Fruit fly (Drosophila melanogaster) whole organism, embryonic: ENCODE measurements around the gene CG31010.
A peak's percentile ranks its signal among the peaks of the same experiment; 100 is the strongest.

Experiments used
- Abd-B ChIP-seq: fragments of 200-800 bp; sonication (Bioruptor generic); optimal IDR thresholded peaks from 2 replicates; lab custom pipeline; 2018; ENCODE audit warnings: missing biosample characterization, mild to moderate bottlenecking, missing genetic modification characterization, moderate library complexity
- CG1024 ChIP-seq: fragments of 200-800 bp; sonication (Bioruptor generic); IDR thresholded peaks from 2 replicates; pipeline ENCODE4 v1.3.6; 2022; ENCODE audit warnings: missing biosample characterization, missing genetic modification characterization
- CG10959 ChIP-seq: fragments of 200-800 bp; sonication (Bioruptor generic); IDR thresholded peaks from 2 replicates; pipeline ENCODE4 v1.3.6; 2022; ENCODE audit warnings: missing biosample characterization, missing genetic modification characterization
- CG10979 ChIP-seq: fragments of 200-800 bp; sonication (Bioruptor generic); optimal IDR thresholded peaks from 2 replicates; lab custom pipeline; 2018; ENCODE audit warnings: missing biosample characterization, mild to moderate bottlenecking, missing genetic modification characterization, moderate library complexity
- CG12744 ChIP-seq: fragments of 200-800 bp; sonication (Bioruptor generic); optimal IDR thresholded peaks from 2 replicates; lab custom pipeline; 2016; ENCODE audit warnings: missing biosample characterization, missing genetic modification characterization
- CG14014 ChIP-seq: fragments of 200-800 bp; sonication (Bioruptor generic); IDR thresholded peaks from 2 replicates; pipeline ENCODE4 v1.3.6; 2022; ENCODE audit warnings: missing biosample characterization, missing genetic modification characterization
- CG17328 ChIP-seq: fragments of 200-800 bp; sonication (Bioruptor generic); IDR thresholded peaks from 2 replicates; pipeline ENCODE4 v1.3.6; 2022; ENCODE audit warnings: missing biosample characterization, missing genetic modification characterization
- CG2202 ChIP-seq: fragments of 200-800 bp; sonication (Bioruptor generic); optimal IDR thresholded peaks from 2 replicates; lab custom pipeline; 2018; ENCODE audit warnings: missing biosample characterization, mild to moderate bottlenecking, missing genetic modification characterization
- CG30403 ChIP-seq: fragments of 200-800 bp; sonication (Bioruptor generic); optimal IDR thresholded peaks from 3 replicates; lab custom pipeline; 2016; ENCODE audit warnings: missing biosample characterization, missing genetic modification characterization
- CG42726 ChIP-seq: fragments of 200-800 bp; sonication (Bioruptor generic); IDR thresholded peaks from 2 replicates; pipeline ENCODE4 v1.3.6; 2022; ENCODE audit warnings: missing biosample characterization, missing genetic modification characterization; ENCODE audit not compliant: partially characterized antibody
- CG4282 ChIP-seq: fragments of 200-800 bp; sonication (Bioruptor generic); optimal IDR thresholded peaks from 2 replicates; lab custom pipeline; 2016; ENCODE audit warnings: missing biosample characterization, missing genetic modification characterization
- CG43689 ChIP-seq: fragments of 200-800 bp; sonication (Bioruptor generic); IDR thresholded peaks from 2 replicates; pipeline ENCODE4 v1.3.6; 2022; ENCODE audit warnings: missing biosample characterization, missing genetic modification characterization
- CG4424 ChIP-seq: fragments of 200-800 bp; sonication (Bioruptor generic); optimal IDR thresholded peaks from 3 replicates; lab custom pipeline; 2016; ENCODE audit warnings: missing biosample characterization, missing genetic modification characterization
- CG6813 ChIP-seq: fragments of 200-800 bp; sonication (Bioruptor generic); optimal IDR thresholded peaks from 2 replicates; lab custom pipeline; 2017; ENCODE audit warnings: missing biosample characterization, missing genetic modification characterization, mild to moderate bottlenecking, moderate library complexity, missing genetic modification reagents
- CG7745 ChIP-seq: fragments of 200-800 bp; sonication (Bioruptor generic); optimal IDR thresholded peaks from 2 replicates; lab custom pipeline; 2018; ENCODE audit warnings: missing biosample characterization, mild to moderate bottlenecking, missing genetic modification characterization, moderate library complexity
- CG8765 ChIP-seq: fragments of 200-800 bp; sonication (Bioruptor generic); IDR thresholded peaks from 2 replicates; pipeline ENCODE4 v1.3.6; 2022; ENCODE audit warnings: missing biosample characterization, missing genetic modification characterization
- Deaf1 ChIP-seq: fragments of 200-800 bp; optimal IDR thresholded peaks from 3 replicates; lab custom pipeline; 2019; ENCODE audit warnings: missing biosample characterization, mild to moderate bottlenecking, missing genetic modification characterization, moderate library complexity
- Dip2 ChIP-seq: fragments of 200-800 bp; sonication (Bioruptor generic); IDR thresholded peaks from 2 replicates; pipeline ENCODE4 v1.3.6; 2022; ENCODE audit warnings: missing biosample characterization, missing genetic modification characterization
- E2f1 ChIP-seq: fragments of 200-800 bp; sonication (Bioruptor generic); IDR thresholded peaks from 2 replicates; pipeline ENCODE4 v1.3.6; 2022; ENCODE audit warnings: missing biosample characterization, missing genetic modification characterization
- Elba2 ChIP-seq: fragments of 200-800 bp; sonication (Bioruptor generic); optimal IDR thresholded peaks from 3 replicates; lab custom pipeline; 2016; ENCODE audit warnings: missing biosample characterization, missing genetic modification characterization
- HLH4C ChIP-seq: fragments of 200-800 bp; sonication (Bioruptor generic); IDR thresholded peaks from 3 replicates; pipeline ENCODE4 v1.3.6; 2022; ENCODE audit warnings: missing biosample characterization, missing genetic modification characterization; ENCODE audit not compliant: partially characterized antibody
- HLH54F ChIP-seq: fragments of 200-800 bp; sonication (Bioruptor generic); optimal IDR thresholded peaks from 3 replicates; lab custom pipeline; 2016; ENCODE audit warnings: missing biosample characterization, missing genetic modification characterization
- HLHmδ ChIP-seq: fragments of 200-800 bp; sonication (Bioruptor generic); optimal IDR thresholded peaks from 2 replicates; lab custom pipeline; 2018; ENCODE audit warnings: missing biosample characterization, mild to moderate bottlenecking, missing genetic modification characterization, moderate library complexity
- Hmr ChIP-seq: fragments of 200-800 bp; sonication (Bioruptor generic); optimal IDR thresholded peaks from 3 replicates; lab custom pipeline; 2017; ENCODE audit warnings: mild to moderate bottlenecking, missing biosample characterization, missing genetic modification reagents, missing genetic modification characterization
- Hr39 ChIP-seq: fragments of >200 bp; optimal IDR thresholded peaks from 2 replicates; lab custom pipeline; 2017
- Hsf ChIP-seq: fragments of 200-800 bp; sonication (Bioruptor generic); optimal IDR thresholded peaks from 3 replicates; lab custom pipeline; 2016; ENCODE audit warnings: missing biosample characterization, missing genetic modification characterization
- Kr ChIP-seq: fragments of 200-800 bp; sonication (Bioruptor generic); optimal IDR thresholded peaks from 2 replicates; lab custom pipeline; 2017; ENCODE audit warnings: missing biosample characterization, mild to moderate bottlenecking, missing genetic modification characterization
- Max ChIP-seq: fragments of 200-800 bp; sonication (Bioruptor generic); optimal IDR thresholded peaks from 2 replicates; lab custom pipeline; 2016; ENCODE audit warnings: missing biosample characterization, mild to moderate bottlenecking, missing genetic modification characterization
- Ptx1 ChIP-seq: fragments of 200-800 bp; sonication (Bioruptor generic); IDR thresholded peaks from 2 replicates; pipeline ENCODE4 v1.3.6; 2022; ENCODE audit warnings: missing biosample characterization, missing genetic modification characterization
- Stat92E ChIP-seq, 3 experiments: fragments of >200 bp in 2 of 3; fragments of 200-800 bp in 1 of 3; sonication (Bioruptor generic) in 1 of 3; optimal IDR thresholded peaks; 2 replicates each; lab custom pipeline; 2017 to 2019; ENCODE audit warnings: missing biosample characterization in 3 of 3, missing genetic modification characterization in 3 of 3, mild to moderate bottlenecking in 1 of 3, moderate library complexity in 1 of 3
- Xrp1 ChIP-seq: fragments of 200-800 bp; sonication (Bioruptor generic); IDR thresholded peaks from 2 replicates; pipeline ENCODE4 v1.3.6; 2022; ENCODE audit warnings: missing biosample characterization, missing genetic modification characterization
- abd-A ChIP-seq: fragments of 200-800 bp; sonication (Bioruptor generic); optimal IDR thresholded peaks from 3 replicates; lab custom pipeline; 2019; ENCODE audit warnings: missing biosample characterization, mild to moderate bottlenecking, missing genetic modification characterization, moderate library complexity
- amos ChIP-seq: fragments of 200-800 bp; sonication (Bioruptor generic); IDR thresholded peaks from 2 replicates; pipeline ENCODE4 v1.3.6; 2022; ENCODE audit warnings: missing biosample characterization, missing genetic modification characterization; ENCODE audit not compliant: partially characterized antibody
- bsh ChIP-seq, 2 experiments: fragments of 200-800 bp; sonication (Bioruptor generic); optimal IDR thresholded peaks; 2 replicates each; lab custom pipeline; 2017 to 2018; ENCODE audit warnings: mild to moderate bottlenecking in 2 of 2, missing biosample characterization in 2 of 2, missing genetic modification characterization in 2 of 2, moderate library complexity in 1 of 2
- btn ChIP-seq: fragments of 200-800 bp; sonication (Bioruptor generic); optimal IDR thresholded peaks from 2 replicates; lab custom pipeline; 2016; ENCODE audit warnings: missing biosample characterization, missing genetic modification characterization
- cg ChIP-seq: fragments of 200-800 bp; sonication (Bioruptor generic); optimal IDR thresholded peaks from 3 replicates; lab custom pipeline; 2019; ENCODE audit warnings: missing biosample characterization, mild to moderate bottlenecking, missing genetic modification characterization, moderate library complexity
- da ChIP-seq: fragments of 200-800 bp; sonication (Bioruptor generic); optimal IDR thresholded peaks from 2 replicates; lab custom pipeline; 2016; ENCODE audit warnings: missing biosample characterization, missing genetic modification characterization
- dm ChIP-seq: fragments of 200-800 bp; sonication (Bioruptor generic); optimal IDR thresholded peaks from 3 replicates; lab custom pipeline; 2016; ENCODE audit warnings: missing biosample characterization, missing genetic modification characterization
- gcm ChIP-seq: fragments of 200-800 bp; sonication (Bioruptor generic); optimal IDR thresholded peaks from 2 replicates; lab custom pipeline; 2019; ENCODE audit warnings: missing biosample characterization, mild to moderate bottlenecking, missing genetic modification characterization, moderate library complexity
- gt ChIP-seq: fragments of 200-800 bp; sonication (Bioruptor generic); IDR thresholded peaks from 2 replicates; pipeline ENCODE4 v1.3.6; 2022; ENCODE audit warnings: missing biosample characterization, missing genetic modification characterization
- ham ChIP-seq: fragments of 200-800 bp; sonication (Bioruptor generic); IDR thresholded peaks from 2 replicates; pipeline ENCODE4 v1.3.6; 2022; ENCODE audit warnings: missing biosample characterization, missing genetic modification characterization
- kah ChIP-seq: fragments of 200-800 bp; sonication (Bioruptor generic); optimal IDR thresholded peaks from 2 replicates; lab custom pipeline; 2018; ENCODE audit warnings: missing biosample characterization, mild to moderate bottlenecking, missing genetic modification characterization
- klu ChIP-seq: fragments of 200-800 bp; sonication (Bioruptor generic); IDR thresholded peaks from 2 replicates; pipeline ENCODE4 v1.3.6; 2022; ENCODE audit warnings: missing biosample characterization, missing genetic modification characterization
- mld ChIP-seq: fragments of 200-800 bp; sonication (Bioruptor generic); IDR thresholded peaks from 3 replicates; pipeline ENCODE4 v1.3.6; 2022; ENCODE audit warnings: missing biosample characterization, missing genetic modification characterization; ENCODE audit not compliant: partially characterized antibody
- oc ChIP-seq: fragments of 200-800 bp; sonication (Bioruptor generic); optimal IDR thresholded peaks from 2 replicates; lab custom pipeline; 2018; ENCODE audit warnings: missing biosample characterization, mild to moderate bottlenecking, missing genetic modification characterization, moderate library complexity
- phol ChIP-seq: fragments of 200-800 bp; sonication (Bioruptor generic); optimal IDR thresholded peaks from 3 replicates; lab custom pipeline; 2018; ENCODE audit warnings: missing biosample characterization, mild to moderate bottlenecking, missing genetic modification characterization, moderate library complexity
- ro ChIP-seq: fragments of 200-800 bp; sonication (Bioruptor generic); IDR thresholded peaks from 2 replicates; pipeline ENCODE4 v1.3.6; 2022; ENCODE audit warnings: missing biosample characterization, missing genetic modification characterization
- scrt ChIP-seq: fragments of 200-800 bp; sonication (Bioruptor generic); optimal IDR thresholded peaks from 2 replicates; lab custom pipeline; 2018; ENCODE audit warnings: missing biosample characterization, mild to moderate bottlenecking, missing genetic modification characterization, moderate library complexity
- trem ChIP-seq: fragments of 200-800 bp; optimal IDR thresholded peaks from 3 replicates; lab custom pipeline; 2019; ENCODE audit warnings: missing biosample characterization, mild to moderate bottlenecking, missing genetic modification characterization, moderate library complexity
- tx ChIP-seq: fragments of 200-800 bp; sonication (Bioruptor generic); optimal IDR thresholded peaks from 2 replicates; lab custom pipeline; 2016; ENCODE audit warnings: missing biosample characterization, missing genetic modification characterization
- vvl ChIP-seq: fragments of 200-800 bp; sonication (Bioruptor generic); IDR thresholded peaks from 2 replicates; pipeline ENCODE4 v1.3.6; 2022; ENCODE audit warnings: missing biosample characterization, missing genetic modification characterization

Gene CG31010

dm6 chr3R:30747039-30747438 lies 41.1 kb upstream of the CG31010 start (continued):
- TF ChIP-seq CG14014 (GFP tag; lab: Robert Waterston, UW) (no peak), Hr39 (no peak), scrt (GFP tag; lab: Kevin White, UChicago) (no peak), CG1024 (GFP tag; lab: Robert Waterston, UW) (0 out of 2 replicates have a peak, but pooled peaks have one; percentile 13), CG17328 (GFP tag; lab: Robert Waterston, UW) (0 out of 2 replicates have a peak, but pooled peaks have one; percentile 25), ham (GFP tag; lab: Robert Waterston, UW) (no peak), cg (no peak), kah (no peak), bsh (GFP tag; optimal IDR thresholded peaks at IDR 0.05; lab: Kevin White, UChicago) (peak in 1 of 2 experiments; percentile 13), CG7745 (tag; lab: Kevin White, UChicago) (no peak), tx (no peak), mld (no peak), da (GFP tag; lab: Kevin White, UChicago) (no peak), CG10979 (peak; percentile 8), CG8765 (GFP tag; lab: Robert Waterston, UW) (peak; percentile 46; the same call in 1 of the 2 replicates), Xrp1 (GFP tag; lab: Robert Waterston, UW) (peak; percentile 56; the same call in 1 of the 2 replicates), HLHmδ (GFP tag; lab: Kevin White, UChicago) (no peak), dm (GFP tag; lab: Kevin White, UChicago) (no peak), CG30403 (GFP tag; lab: Kevin White, UChicago) (no peak), Stat92E (GFP tag; optimal IDR thresholded peaks at IDR 0.05; lab: Kevin White, UChicago) (no peak), gcm (GFP tag; lab: Kevin White, UChicago) (no peak), CG12744 (GFP tag; lab: Kevin White, UChicago) (no peak), amos (GFP tag; lab: Robert Waterston, UW) (no peak), HLH4C (GFP tag; lab: Robert Waterston, UW) (no peak), Hsf (GFP tag; lab: Kevin White, UChicago) (no peak), Kr (GFP tag; lab: Kevin White, UChicago) (no peak), CG43689 (no peak), phol (no peak), CG42726 (GFP tag; lab: Robert Waterston, UW) (no peak), btn (GFP tag; lab: Kevin White, UChicago) (no peak), E2f1 (GFP tag; lab: Robert Waterston, UW) (no peak), trem (tag; lab: Kevin White, UChicago) (no peak), oc (no peak), Dip2 (GFP tag; lab: Robert Waterston, UW) (no peak), Ptx1 (GFP tag; lab: Robert Waterston, UW) (0 out of 2 replicates have a peak, but pooled peaks have one; percentile 20), HLH54F (GFP tag; lab: Kevin White, UChicago) (no peak), CG10959 (GFP tag; lab: Robert Waterston, UW) (peak; percentile 30; the same call in 1 of the 2 replicates), ro (GFP tag; lab: Robert Waterston, UW) (no peak), gt (GFP tag; lab: Robert Waterston, UW) (no peak), Elba2 (GFP tag; lab: Kevin White, UChicago) (no peak), Abd-B (GFP tag; lab: Kevin White, UChicago) (no peak), CG6813 (GFP tag; lab: Kevin White, UChicago) (no peak), Hmr (no peak), CG4424 (GFP tag; lab: Kevin White, UChicago) (peak; percentile 5), klu (GFP tag; lab: Robert Waterston, UW) (no peak), CG4282 (GFP tag; lab: Kevin White, UChicago) (no peak), vvl (GFP tag; lab: Robert Waterston, UW) (no peak), abd-A (tag; lab: Kevin White, UChicago) (no peak), Max (GFP tag; lab: Kevin White, UChicago) (no peak), CG2202 (tag; lab: Kevin White, UChicago) (no peak), Deaf1 (no peak)
